Fruit fly (Drosophila melanogaster): ENCODE data around the gene Dlip1.

DNA sequence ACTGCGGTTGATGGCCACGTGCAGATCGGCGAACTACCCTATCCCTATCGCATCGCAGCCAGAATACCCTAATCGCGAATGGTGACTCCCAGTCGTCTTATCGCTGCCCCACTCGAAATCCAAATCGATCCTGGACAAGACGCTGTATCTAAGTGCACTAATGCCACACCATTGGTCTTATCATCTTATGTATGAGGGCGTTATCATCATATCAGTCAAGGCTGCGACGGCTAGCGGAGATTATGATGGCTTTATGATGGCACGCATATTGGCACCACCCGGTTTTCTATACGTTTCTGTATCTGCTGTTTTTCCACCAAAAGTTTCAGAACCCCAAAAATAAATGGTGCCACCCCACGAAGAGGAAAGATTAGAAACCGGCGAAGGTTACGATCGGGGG lies 41.8 kb downstream of the Dlip1 start:
- TF ChIP-seq Smox (GFP tag; optimal IDR thresholded peaks at IDR 0.05) (no peak), ss (GFP tag; optimal IDR thresholded peaks at IDR 0.05) (no peak), pdm3 (GFP tag; optimal IDR thresholded peaks at IDR 0.05) (no peak), CG11762 (GFP tag; optimal IDR thresholded peaks at IDR 0.05; ENCODE audit: insufficient read depth) (no peak), OdsH (GFP tag; optimal IDR thresholded peaks at IDR 0.05) (no peak), svp (GFP tag) (no peak), fd85E (GFP tag; optimal IDR thresholded peaks at IDR 0.05) (no peak)
